Worm (Caenorhabditis elegans): ENCODE data around the gene neg-1.

DNA sequence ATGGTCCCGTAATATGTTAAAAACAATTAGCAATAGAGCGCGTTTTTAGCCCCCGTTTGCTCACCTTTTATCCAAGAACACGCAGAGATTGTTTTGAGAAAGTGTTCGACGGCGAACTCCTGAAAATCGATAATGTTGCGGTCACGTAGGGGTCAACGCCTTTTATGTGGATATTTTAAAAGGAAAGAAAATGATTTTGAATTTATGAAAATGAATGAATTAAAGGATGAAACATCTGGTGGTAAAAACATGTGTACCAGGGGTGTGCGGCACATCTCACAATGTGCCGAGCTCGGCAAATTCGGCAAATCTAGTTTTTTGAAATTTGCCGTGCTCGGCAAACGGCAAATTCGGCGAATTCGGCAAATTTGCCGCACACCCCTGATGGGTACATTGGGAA is 25.4 kb upstream of the neg-1 start, which contains the start of gene F13A2.4:
- TF ChIP-seq nhr-25 (tag; optimal IDR thresholded peaks at IDR 0.05; ENCODE audit: borderline replicate concordance, insufficient read depth) (no peak), hmg-1.1 (GFP tag; IDR thresholded peaks at IDR 0.05) (no peak), F49E8.2 (tag; optimal IDR thresholded peaks at IDR 0.05; ENCODE audit: borderline replicate concordance) (no peak)

All from whole organism, L4 larva.